Worm (Caenorhabditis elegans): Measurements from ENCODE around the gene nol-6.

ce11 chrII:1474807-1475206 lies 37.5 kb upstream of the nol-6 start:
- TF ChIP-seq elt-3 (tag; optimal IDR thresholded peaks at IDR 0.05): no peak
- TF ChIP-seq nhr-77 (tag; optimal IDR thresholded peaks at IDR 0.05): no peak
- no peak for TF ChIP-seq nhr-25 (tag; optimal IDR thresholded peaks at IDR 0.05)
- no peak for TF ChIP-seq fos-1 (tag; optimal IDR thresholded peaks at IDR 0.05)
- no peak for TF ChIP-seq snpc-4 (tag; optimal IDR thresholded peaks at IDR 0.05)
- TF ChIP-seq ZK546.5 (tag; optimal IDR thresholded peaks at IDR 0.05): no peak
- TF ChIP-seq mdl-1 (tag; optimal IDR thresholded peaks at IDR 0.05): no peak
- TF ChIP-seq dmd-4 (tag; optimal IDR thresholded peaks at IDR 0.05): no peak
- no peak for TF ChIP-seq ama-1 (optimal IDR thresholded peaks at IDR 0.05)

Measured in whole organism, L2 larva.